Fruit fly (Drosophila melanogaster) Kc167 (cell line): Measurements from ENCODE around the gene osp.

Source experiments
- Myc ChIP-seq: fragments of >200 bp; optimal IDR thresholded peaks from 2 replicates; lab custom pipeline; 2017; ENCODE audit warnings: missing external identifiers
- Sin3A ChIP-seq: fragments of >200 bp; optimal IDR thresholded peaks from 2 replicates; lab custom pipeline; 2018; ENCODE audit warnings: missing external identifiers
- insv ChIP-seq: fragments of >200 bp; optimal IDR thresholded peaks from 3 replicates; lab custom pipeline; 2018; ENCODE audit warnings: missing external identifiers
- psq ChIP-seq: fragments of >200 bp; optimal IDR thresholded peaks from 2 replicates; lab custom pipeline; 2017; ENCODE audit warnings: missing external identifiers
- ttk ChIP-seq: sonication (Bioruptor generic); optimal IDR thresholded peaks from 2 replicates; lab custom pipeline; 2017; ENCODE audit warnings: missing external identifiers

- no peak for TF ChIP-seq ttk (lab: Kevin White, UChicago)
- TF ChIP-seq Myc (lab: Kevin White, UChicago): no peak
- TF ChIP-seq Sin3A: no peak
- no peak for TF ChIP-seq psq
- no peak for TF ChIP-seq insv (lab: Kevin White, UChicago)
Measured at dm6 chr2L:14614897-14615602, 74.1 kb downstream of the osp start, which contains the start of the genes Adh and Adhr.
